Worm (Caenorhabditis elegans): ENCODE measurements around the gene Y113G7A.16.

Y113G7A.16 gene

DNA sequence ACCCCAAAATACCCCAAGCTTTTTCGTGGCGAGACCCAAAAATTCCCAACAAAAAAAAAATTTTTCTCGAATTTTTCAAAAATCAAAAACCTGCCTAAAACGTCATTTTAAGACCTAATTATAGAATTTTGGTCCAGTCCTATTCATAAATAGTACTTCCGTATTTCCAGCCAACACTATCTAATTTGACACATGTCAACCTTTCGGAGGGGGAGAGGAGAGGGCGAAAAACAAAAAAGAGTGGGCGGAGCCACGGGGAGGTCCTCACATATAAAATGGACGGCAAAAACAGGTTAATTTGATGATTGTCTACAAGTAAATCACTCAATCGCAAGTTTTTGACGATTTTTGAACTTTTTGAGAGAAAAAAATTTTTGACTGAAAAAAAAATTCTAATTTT lies at the start of gene Y113G7A.16:
Y113G7A.16 (plus strand) TSS at position 301 of the 400 bp plus-strand sequence.
- no peak for TF ChIP-seq nhr-48 (tag; optimal IDR thresholded peaks at IDR 0.05)
- TF ChIP-seq Y48G9A.11 (GFP tag; IDR thresholded peaks at IDR 0.05) = no peak
- no peak for TF ChIP-seq snpc-1.2 (GFP tag; IDR thresholded peaks at IDR 0.05)
- no peak for TF ChIP-seq dpl-1 (GFP tag; optimal IDR thresholded peaks at IDR 0.05)
- no peak for TF ChIP-seq daf-16 (GFP tag; optimal IDR thresholded peaks at IDR 0.05)
- TF ChIP-seq daf-16 (tag; optimal IDR thresholded peaks at IDR 0.05) = no peak
- TF ChIP-seq nhr-6 (tag; optimal IDR thresholded peaks at IDR 0.05) = no peak
- no peak for TF ChIP-seq hlh-30 (tag; optimal IDR thresholded peaks at IDR 0.05; ENCODE audit: insufficient read depth)
- TF ChIP-seq sdz-12 (GFP tag; optimal IDR thresholded peaks at IDR 0.05) = no peak
- TF ChIP-seq D1046.2 (GFP tag; IDR thresholded peaks at IDR 0.05) = no peak
- TF ChIP-seq ztf-11 (tag; optimal IDR thresholded peaks at IDR 0.05) = no peak
- no peak for TF ChIP-seq ctbp-1 (GFP tag; IDR thresholded peaks at IDR 0.05)
- TF ChIP-seq egl-27 (tag; optimal IDR thresholded peaks at IDR 0.05) = no peak
- TF ChIP-seq lir-3 (tag; optimal IDR thresholded peaks at IDR 0.05) = no peak
- TF ChIP-seq nhr-102 (tag; optimal IDR thresholded peaks at IDR 0.05) = no peak

DNA sequence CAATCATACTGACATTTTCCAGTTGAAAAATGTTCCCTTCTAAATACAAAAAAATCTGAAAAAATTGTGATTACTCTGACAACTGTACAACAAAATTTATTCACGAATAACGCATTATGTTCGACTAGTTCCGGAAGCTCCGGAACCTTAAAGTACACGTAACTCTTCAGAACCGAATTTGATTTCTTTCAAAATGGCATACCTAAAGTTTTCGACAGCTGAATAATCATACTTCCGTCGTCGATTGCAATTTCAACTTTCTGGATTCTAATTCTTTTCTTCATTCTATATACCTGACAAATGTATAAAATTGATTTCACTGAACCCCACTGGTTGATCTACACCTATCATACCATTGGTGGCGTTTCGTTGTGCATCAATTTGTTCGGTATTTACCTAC lies 49.7 kb upstream of the Y113G7A.16 start, which contains the start of gene sri-67:
sri-67 (plus strand) TSS at position 301 of the 400 bp plus-strand sequence.
- TF ChIP-seq nhr-28 (tag; optimal IDR thresholded peaks at IDR 0.05) (no peak), dpl-1 (GFP tag; optimal IDR thresholded peaks at IDR 0.05) (no peak), snpc-1.2 (GFP tag; IDR thresholded peaks at IDR 0.05) (no peak), hlh-11 (tag; optimal IDR thresholded peaks at IDR 0.05) (no peak), nhr-42 (GFP tag; IDR thresholded peaks at IDR 0.05) (no peak), unc-130 (GFP tag; optimal IDR thresholded peaks at IDR 0.05) (no peak), F10B5.3 (tag; optimal IDR thresholded peaks at IDR 0.05) (no peak), aly-2 (tag; optimal IDR thresholded peaks at IDR 0.05) (no peak), mes-2 (tag; optimal IDR thresholded peaks at IDR 0.05; ENCODE audit: poor library complexity, severe bottlenecking) (no peak), spr-3 (GFP tag; optimal IDR thresholded peaks at IDR 0.05) (no peak), lin-29 (GFP tag; IDR thresholded peaks at IDR 0.05) (no peak), ZK546.5 (tag; optimal IDR thresholded peaks at IDR 0.05) (no peak), lim-7 (GFP tag; IDR thresholded peaks at IDR 0.05) (no peak)

DNA sequence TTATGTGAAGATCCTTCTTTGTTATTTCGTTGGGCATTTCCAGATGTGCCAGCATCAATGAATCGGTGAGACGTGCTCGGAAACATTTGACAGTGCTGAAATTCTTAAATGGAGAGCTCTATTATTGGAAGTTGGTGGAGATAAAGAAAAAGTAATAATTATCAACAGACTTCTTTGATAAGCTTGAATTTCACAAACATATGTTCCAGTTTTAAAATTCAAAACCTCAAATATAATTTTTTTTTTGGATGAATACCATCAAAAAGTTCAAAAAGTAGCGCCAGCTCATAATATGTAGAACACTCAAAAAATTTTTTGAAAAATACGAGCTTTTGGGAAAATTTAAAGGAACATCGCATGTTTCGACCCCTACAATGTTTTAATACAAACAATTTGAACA lies 43.3 kb upstream of the Y113G7A.16 start, which contains the start of gene Y60A3A.25:
Y60A3A.25 (minus strand) TSS at position 101 of the 400 bp plus-strand sequence.
- TF ChIP-seq madf-5 (GFP tag; IDR thresholded peaks at IDR 0.05) = no peak
- TF ChIP-seq nhr-41 (GFP tag; IDR thresholded peaks at IDR 0.05) = no peak
- TF ChIP-seq tag-97 (GFP tag; IDR thresholded peaks at IDR 0.05) = no peak
- TF ChIP-seq nhr-6 (tag; optimal IDR thresholded peaks at IDR 0.05) = no peak
- TF ChIP-seq nhr-11 (tag; optimal IDR thresholded peaks at IDR 0.05) = no peak
- no peak for TF ChIP-seq attf-4 (tag; optimal IDR thresholded peaks at IDR 0.05)
- no peak for TF ChIP-seq lin-29 (GFP tag; IDR thresholded peaks at IDR 0.05)
- TF ChIP-seq nhr-111 (GFP tag; optimal IDR thresholded peaks at IDR 0.05) = no peak
- no peak for TF ChIP-seq egl-43 (GFP tag; IDR thresholded peaks at IDR 0.05)
- no peak for TF ChIP-seq lir-3 (tag; optimal IDR thresholded peaks at IDR 0.05)
- no peak for TF ChIP-seq hlh-30 (tag; optimal IDR thresholded peaks at IDR 0.05; ENCODE audit: insufficient read depth)
- no peak for TF ChIP-seq ceh-28 (tag; optimal IDR thresholded peaks at IDR 0.05)
- TF ChIP-seq F37D6.2 (tag; optimal IDR thresholded peaks at IDR 0.05) = no peak
- TF ChIP-seq zip-2 (tag; optimal IDR thresholded peaks at IDR 0.05) = no peak
- no peak for TF ChIP-seq lin-39 (tag; optimal IDR thresholded peaks at IDR 0.05)
- TF ChIP-seq ceh-32 (tag; optimal IDR thresholded peaks at IDR 0.05; ENCODE audit: poor library complexity) = no peak
- no peak for TF ChIP-seq mes-2 (tag; optimal IDR thresholded peaks at IDR 0.05; ENCODE audit: poor library complexity, severe bottlenecking)
- no peak for TF ChIP-seq aly-2 (tag; optimal IDR thresholded peaks at IDR 0.05)

Data from whole organism, L4 larva.